Worm (Caenorhabditis elegans) whole organism, L1 larva: ENCODE data around the gene ham-1.
A peak's percentile ranks its signal among the peaks of the same experiment; 100 is the strongest.

Source experiments
- ceh-8 ChIP-seq: fragments of 200-800 bp; sonication (Bioruptor generic); optimal IDR thresholded peaks from 2 replicates; lab custom pipeline; 2018; ENCODE audit warnings: mild to moderate bottlenecking, missing genetic modification characterization, moderate library complexity, missing compliant biosample characterization
- dpl-1 ChIP-seq, 3 experiments: fragments of 150-350 bp in 2 of 3; sonication (generic microtip) in 1 of 3; optimal IDR thresholded peaks; 2 replicates each; lab custom pipeline; 2014 to 2017; ENCODE audit warnings: missing biosample characterization in 3 of 3, missing genetic modification characterization in 3 of 3, missing genetic modification reagents in 3 of 3
- fkh-10 ChIP-seq: sonication (generic microtip); optimal IDR thresholded peaks from 2 replicates; lab custom pipeline; 2017; ENCODE audit warnings: missing biosample characterization, missing genetic modification reagents, missing genetic modification characterization
- fos-1 ChIP-seq: fragments of 150-350 bp; optimal IDR thresholded peaks from 2 replicates; lab custom pipeline; 2014; ENCODE audit warnings: missing biosample characterization, missing genetic modification characterization
- lin-39 ChIP-seq: fragments of 150-350 bp; optimal IDR thresholded peaks from 2 replicates; lab custom pipeline; 2014; ENCODE audit warnings: missing biosample characterization, missing genetic modification reagents, missing genetic modification characterization
- mep-1 ChIP-seq: fragments of 150-350 bp; optimal IDR thresholded peaks from 2 replicates; lab custom pipeline; 2014; ENCODE audit warnings: missing biosample characterization, missing genetic modification characterization
- nhr-237 ChIP-seq: fragments of 150-350 bp; optimal IDR thresholded peaks from 2 replicates; lab custom pipeline; 2014; ENCODE audit warnings: missing biosample characterization, missing genetic modification characterization
- nhr-28 ChIP-seq: fragments of 150-350 bp; optimal IDR thresholded peaks from 2 replicates; lab custom pipeline; 2014; ENCODE audit warnings: missing biosample characterization, missing genetic modification characterization
- nhr-77 ChIP-seq: fragments of 150-350 bp; optimal IDR thresholded peaks from 2 replicates; lab custom pipeline; 2014; ENCODE audit warnings: missing biosample characterization, missing genetic modification characterization
- skn-1 ChIP-seq: fragments of 150-350 bp; optimal IDR thresholded peaks from 2 replicates; lab custom pipeline; 2014; ENCODE audit warnings: missing biosample characterization, missing genetic modification characterization
- unc-86 ChIP-seq: sonication (generic microtip); optimal IDR thresholded peaks from 2 replicates; lab custom pipeline; 2016; ENCODE audit warnings: missing genetic modification characterization, missing compliant biosample characterization
- zag-1 ChIP-seq: fragments of 150-350 bp; optimal IDR thresholded peaks from 2 replicates; lab custom pipeline; 2014; ENCODE audit warnings: missing biosample characterization, missing genetic modification characterization

DNA sequence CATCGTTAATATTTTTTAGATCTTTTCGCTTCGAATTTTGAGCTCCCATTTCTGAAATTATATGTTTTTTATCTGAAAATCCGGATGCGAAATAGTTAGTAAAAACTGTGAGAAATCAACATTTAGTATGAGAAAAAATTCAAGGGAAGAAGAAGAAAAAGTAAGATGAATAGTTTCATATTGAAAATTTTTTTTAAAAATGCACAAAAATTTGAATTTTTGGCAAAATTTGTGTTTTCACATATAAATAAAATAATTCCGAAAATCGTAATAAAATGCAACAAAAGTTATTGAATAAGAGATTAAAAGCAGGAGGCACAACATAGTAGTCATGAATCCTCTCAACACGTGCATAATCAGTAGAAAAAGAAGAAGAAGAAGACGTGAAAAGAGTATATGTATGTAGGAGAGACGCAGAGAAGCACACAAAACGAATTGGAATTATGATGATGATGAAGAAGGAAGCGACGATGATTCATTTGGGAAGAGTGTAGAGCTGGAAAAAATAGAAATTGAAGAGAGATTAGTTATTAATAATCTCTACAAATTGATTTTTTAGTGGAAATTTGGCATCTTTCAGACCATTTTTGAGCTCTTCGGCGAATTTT, 24.1 kb downstream of the ham-1 start, which contains the start of gene eak-7:
- TF ChIP-seq nhr-237 (tag; lab: Kevin White, UChicago) (no peak), nhr-28 (tag; lab: Kevin White, UChicago) (no peak), ceh-8 (no peak), zag-1 (no peak), mep-1 (no peak), nhr-77 (tag; lab: Kevin White, UChicago) (no peak), dpl-1 (GFP tag; optimal IDR thresholded peaks at IDR 0.05; lab: Kevin White, UChicago) (no peak), fkh-10 (GFP tag; lab: Kevin White, UChicago) (no peak), skn-1 (tag; lab: Kevin White, UChicago) (no peak), fos-1 (tag; lab: Kevin White, UChicago) (peak; percentile 46), lin-39 (tag; lab: Kevin White, UChicago) (no peak), unc-86 (tag; lab: Kevin White, UChicago) (no peak)
